Fruit fly (Drosophila melanogaster) whole organism, adult: ENCODE results near the gene CG18731.

ENCODE experiments used
- CG14711 ChIP-seq: fragments of 200-800 bp; sonication (Bioruptor generic); optimal IDR thresholded peaks from 2 replicates; lab custom pipeline; 2018; ENCODE audit warnings: missing biosample characterization, mild to moderate bottlenecking, missing genetic modification characterization, moderate library complexity
- CG33017 ChIP-seq: fragments of 200-800 bp; sonication (Bioruptor generic); optimal IDR thresholded peaks from 2 replicates; lab custom pipeline; 2018; ENCODE audit warnings: missing biosample characterization, mild to moderate bottlenecking, missing genetic modification characterization, moderate library complexity
- CG7101 ChIP-seq: fragments of 200-800 bp; sonication (Bioruptor generic); optimal IDR thresholded peaks from 2 replicates; lab custom pipeline; 2018; ENCODE audit warnings: missing biosample characterization, mild to moderate bottlenecking, missing genetic modification characterization, moderate library complexity
- Crg-1 ChIP-seq: fragments of 200-800 bp; sonication (Bioruptor generic); optimal IDR thresholded peaks from 2 replicates; lab custom pipeline; 2016; ENCODE audit warnings: missing biosample characterization, missing genetic modification characterization
- Mnt ChIP-seq: fragments of 200-800 bp; sonication (Bioruptor generic); optimal IDR thresholded peaks from 2 replicates; lab custom pipeline; 2016; ENCODE audit warnings: missing biosample characterization, mild to moderate bottlenecking, missing genetic modification characterization
- bab1 ChIP-seq: fragments of 200-800 bp; sonication (Bioruptor generic); optimal IDR thresholded peaks from 3 replicates; lab custom pipeline; 2019; ENCODE audit warnings: missing biosample characterization, mild to moderate bottlenecking, missing genetic modification characterization, moderate library complexity
- kay ChIP-seq: fragments of 200-800 bp; sonication (Bioruptor generic); peaks from one replicate; lab custom pipeline; 2016; ENCODE audit warnings: missing biosample characterization, missing genetic modification characterization, borderline replicate concordance
- pad ChIP-seq: fragments of 200-800 bp; sonication (Bioruptor generic); optimal IDR thresholded peaks from 3 replicates; lab custom pipeline; 2017; ENCODE audit warnings: missing biosample characterization, missing genetic modification characterization, mild to moderate bottlenecking, moderate library complexity, missing genetic modification reagents
- tj ChIP-seq: fragments of 200-800 bp; sonication (Bioruptor generic); optimal IDR thresholded peaks from 3 replicates; lab custom pipeline; 2017; ENCODE audit warnings: missing biosample characterization, mild to moderate bottlenecking, missing genetic modification characterization, moderate library complexity

- TF ChIP-seq Mnt (no peak), kay (GFP tag; lab: Kevin White, UChicago) (no peak), CG7101 (no peak), pad (no peak), bab1 (GFP tag; lab: Kevin White, UChicago) (no peak), CG14711 (tag; lab: Kevin White, UChicago) (no peak), Crg-1 (GFP tag; lab: Kevin White, UChicago) (no peak), CG33017 (tag; lab: Kevin White, UChicago) (no peak), tj (GFP tag; lab: Kevin White, UChicago) (no peak)
These were observed 35.6 kb upstream of the CG18731 start, which contains the start of gene Obp99c for dm6 chr3R:29689211-29689610.
